Worm (Caenorhabditis elegans): ENCODE results near the gene C55A6.6.

ce11 chrV:11499786-11500185 is 14.8 kb downstream of the C55A6.6 start:
- TF ChIP-seq snpc-4 (tag; optimal IDR thresholded peaks at IDR 0.05) (no peak), nhr-12 (tag; optimal IDR thresholded peaks at IDR 0.05) (no peak), unc-39 (tag; optimal IDR thresholded peaks at IDR 0.05) (no peak), nhr-76 (tag; optimal IDR thresholded peaks at IDR 0.05) (no peak), elt-1 (tag; optimal IDR thresholded peaks at IDR 0.05; ENCODE audit: borderline replicate concordance, insufficient read depth) (no peak), unc-62 (GFP tag; optimal IDR thresholded peaks at IDR 0.05) (no peak)
